Fruit fly (Drosophila melanogaster): ENCODE data around the gene mah.

mah gene

DNA sequence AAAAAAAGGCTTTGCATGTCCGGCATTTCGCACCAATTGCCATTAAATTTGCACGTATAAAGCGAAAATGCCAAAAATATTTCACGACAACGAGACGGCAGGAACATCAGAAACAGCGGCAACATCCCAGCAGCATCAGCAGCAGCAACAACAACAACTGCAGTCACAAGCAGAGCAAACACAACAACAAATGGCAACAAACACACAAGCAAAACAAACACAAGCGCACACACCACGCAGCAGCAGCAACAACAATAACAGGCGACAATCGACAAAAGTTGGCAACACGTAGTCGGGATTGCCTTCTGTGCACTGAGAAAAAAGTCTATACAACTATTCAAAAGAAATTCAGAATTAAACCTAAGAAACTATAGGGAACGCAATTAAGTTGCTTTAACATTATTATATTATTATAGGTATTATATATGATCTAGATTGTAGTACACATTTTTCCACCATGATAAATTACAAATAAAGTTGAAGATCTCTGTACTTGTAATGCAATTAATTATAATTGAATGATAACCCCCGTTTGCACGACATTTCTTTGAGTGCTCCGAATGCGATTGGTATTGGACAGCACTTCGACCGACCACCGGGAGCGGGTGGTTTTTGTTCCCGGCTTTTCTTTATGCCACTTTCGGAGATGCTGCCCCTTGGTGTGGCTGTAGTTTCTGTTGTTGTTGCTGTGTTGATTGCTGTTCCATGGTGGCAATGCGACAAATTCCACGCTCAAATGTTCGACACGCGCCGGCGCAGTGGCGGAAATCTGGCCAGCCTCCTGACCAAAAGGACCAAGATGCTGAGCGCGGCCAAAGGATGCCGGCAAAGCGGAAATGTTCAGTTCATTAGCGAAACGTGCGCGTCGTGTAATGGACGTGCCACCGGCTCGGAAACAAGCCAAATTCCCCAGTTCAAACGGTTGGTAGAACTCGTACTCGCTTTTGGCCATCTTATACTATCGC, 36.4 kb downstream of the mah start, which contains the start of gene tnc (continued):
- TF ChIP-seq bab2 (GFP tag; optimal IDR thresholded peaks at IDR 0.05) = no peak
- TF ChIP-seq tx (GFP tag; optimal IDR thresholded peaks at IDR 0.05) = no peak
- no peak for TF ChIP-seq HLH54F (GFP tag; optimal IDR thresholded peaks at IDR 0.05)
- peak; percentile 5 for TF ChIP-seq dmrt11E (tag; optimal IDR thresholded peaks at IDR 0.05)
- TF ChIP-seq CG8388 (GFP tag; optimal IDR thresholded peaks at IDR 0.05) = peak; percentile 55
- no peak for TF ChIP-seq CG7745 (tag; optimal IDR thresholded peaks at IDR 0.05)
- TF ChIP-seq Sry-β (GFP tag; optimal IDR thresholded peaks at IDR 0.05) = no peak
- TF ChIP-seq CG12942 (GFP tag; optimal IDR thresholded peaks at IDR 0.05) = peak; percentile 16
- TF ChIP-seq CG10654 (GFP tag; optimal IDR thresholded peaks at IDR 0.05) = peak; percentile 7
- TF ChIP-seq Fer2 (tag; optimal IDR thresholded peaks at IDR 0.05) = peak; percentile 15
- TF ChIP-seq ase (GFP tag; IDR thresholded peaks at IDR 0.05) = no peak
- TF ChIP-seq dpn (GFP tag; optimal IDR thresholded peaks at IDR 0.05) = peak in 1 of 2 experiments; percentile 29
- no peak for TF ChIP-seq CG10543 (GFP tag; optimal IDR thresholded peaks at IDR 0.05)
- TF ChIP-seq MTF-1 (GFP tag; optimal IDR thresholded peaks at IDR 0.05; ENCODE audit: borderline replicate concordance) = no peak
- TF ChIP-seq az2 (GFP tag; optimal IDR thresholded peaks at IDR 0.05) = no peak
- TF ChIP-seq CG12769 (tag; optimal IDR thresholded peaks at IDR 0.05) = no peak
- TF ChIP-seq pzg (GFP tag; optimal IDR thresholded peaks at IDR 0.05) = no peak
- no peak for TF ChIP-seq CG3065 (GFP tag; optimal IDR thresholded peaks at IDR 0.05)
- TF ChIP-seq CG6854 (GFP tag; optimal IDR thresholded peaks at IDR 0.05) = peak; percentile 33
- no peak for TF ChIP-seq Hey (tag; optimal IDR thresholded peaks at IDR 0.05)
- no peak for TF ChIP-seq nerfin-2 (GFP tag; IDR thresholded peaks at IDR 0.05; ENCODE audit: partially characterized antibody)
- no peak for TF ChIP-seq crp (GFP tag; optimal IDR thresholded peaks at IDR 0.05)
- TF ChIP-seq Jarid2 (GFP tag; optimal IDR thresholded peaks at IDR 0.05) = peak; percentile 17
- peak; percentile 31 for TF ChIP-seq CG1529 (GFP tag; optimal IDR thresholded peaks at IDR 0.05)
- no peak for TF ChIP-seq CG34224 (GFP tag; IDR thresholded peaks at IDR 0.05; ENCODE audit: partially characterized antibody)
- 0 out of 2 replicates have a peak, but pooled peaks have one; percentile 23 for TF ChIP-seq CG32772 (GFP tag; IDR thresholded peaks at IDR 0.05)
- TF ChIP-seq CG17359 (tag; optimal IDR thresholded peaks at IDR 0.05) = no peak
- TF ChIP-seq CG4424 (GFP tag; optimal IDR thresholded peaks at IDR 0.05) = peak; percentile 25
- no peak for TF ChIP-seq ERR (GFP tag; optimal IDR thresholded peaks at IDR 0.05)
- TF ChIP-seq CG18262 (tag; optimal IDR thresholded peaks at IDR 0.05) = peak; percentile 68
- TF ChIP-seq crc (GFP tag; optimal IDR thresholded peaks at IDR 0.05) = no peak
- TF ChIP-seq vvl (GFP tag; IDR thresholded peaks at IDR 0.05) = no peak
- no peak for TF ChIP-seq Spps (tag; optimal IDR thresholded peaks at IDR 0.05)
- TF ChIP-seq CG18764 (GFP tag; optimal IDR thresholded peaks at IDR 0.05) = no peak
- no peak for TF ChIP-seq gfzf (GFP tag; optimal IDR thresholded peaks at IDR 0.05)
- peak; percentile 56 for TF ChIP-seq esg (GFP tag; conservative IDR thresholded peaks at IDR 0.05)
- TF ChIP-seq al (GFP tag; IDR thresholded peaks at IDR 0.05) = peak; percentile 6; the same call in 1 of the 2 replicates
- TF ChIP-seq Rfx (GFP tag; IDR thresholded peaks at IDR 0.05) = peak; percentile 30; the same call in 1 of the 2 replicates
- no peak for TF ChIP-seq CG7271 (tag; optimal IDR thresholded peaks at IDR 0.05)
- no peak for TF ChIP-seq Kr (GFP tag; optimal IDR thresholded peaks at IDR 0.05)
- peak; percentile 40; the same call in 1 of the 2 replicates for TF ChIP-seq ssp (GFP tag; IDR thresholded peaks at IDR 0.05)
- TF ChIP-seq BtbVII (GFP tag; optimal IDR thresholded peaks at IDR 0.05) = no peak
- peak; percentile 41 for TF ChIP-seq abd-A (tag; optimal IDR thresholded peaks at IDR 0.05)
- TF ChIP-seq Ptx1 (GFP tag; IDR thresholded peaks at IDR 0.05) = peak; percentile 56
- TF ChIP-seq HHEX (GFP tag; optimal IDR thresholded peaks at IDR 0.05) = peak; percentile 63
- no peak for TF ChIP-seq prd (optimal IDR thresholded peaks at IDR 0.05)
- TF ChIP-seq prd (GFP tag; IDR thresholded peaks at IDR 0.05) = peak; percentile 65; the same call in 2 of the 3 replicates
- 0 out of 2 replicates have a peak, but pooled peaks have one; percentile 57 for TF ChIP-seq CG6689 (GFP tag; IDR thresholded peaks at IDR 0.05)

All from whole organism, embryonic.